Worm (Caenorhabditis elegans) whole organism, young adult: ENCODE results near the gene F56C9.6.

ENCODE experiments used
- B0035.1 ChIP-seq: sonication (generic microtip); optimal IDR thresholded peaks from 2 replicates; lab custom pipeline; 2016; ENCODE audit warnings: missing genetic modification characterization, mild to moderate bottlenecking, missing compliant biosample characterization, missing genotype, missing genetic modification reagents
- ama-1 ChIP-seq, 3 experiments: fragments of 150-350 bp in 1 of 3; sonication (generic microtip) in 2 of 3; optimal IDR thresholded peaks; 2 replicates each; lab custom pipeline; 2014 to 2018; ENCODE audit warnings: missing biosample characterization in 2 of 3, missing genetic modification characterization in 2 of 3, missing genetic modification reagents in 2 of 3
- athp-1 ChIP-seq: sonication (generic microtip); optimal IDR thresholded peaks from 2 replicates; lab custom pipeline; 2017; ENCODE audit warnings: mild to moderate bottlenecking, missing genetic modification characterization, missing compliant biosample characterization
- bed-2 ChIP-seq: fragments of 200-800 bp; sonication (Bioruptor generic); IDR thresholded peaks from 2 replicates; pipeline ENCODE4 v1.3.6; 2022; ENCODE audit warnings: missing genetic modification reagents, missing genetic modification characterization, missing compliant biosample characterization
- cebp-2 ChIP-seq: fragments of 200-800 bp; sonication (Bioruptor generic); IDR thresholded peaks from 2 replicates; pipeline ENCODE4 v1.3.6; 2022; ENCODE audit warnings: missing genetic modification characterization, missing compliant biosample characterization
- ceh-40 ChIP-seq: fragments of 200-800 bp; sonication (Bioruptor generic); IDR thresholded peaks from 2 replicates; pipeline ENCODE4 v1.3.6; 2022; ENCODE audit warnings: missing genetic modification characterization, missing compliant biosample characterization
- dpff-1 ChIP-seq: sonication (generic microtip); optimal IDR thresholded peaks from 2 replicates; lab custom pipeline; 2017; ENCODE audit warnings: mild to moderate bottlenecking, missing genetic modification characterization, missing compliant biosample characterization
- dpl-1 ChIP-seq: fragments of 150-350 bp; optimal IDR thresholded peaks from 2 replicates; lab custom pipeline; 2014; ENCODE audit warnings: missing biosample characterization, missing genetic modification reagents, missing genetic modification characterization
- egrh-3 ChIP-seq: fragments of 200-800 bp; sonication (Bioruptor generic); IDR thresholded peaks from 2 replicates; pipeline ENCODE4 v1.3.6; 2022; ENCODE audit warnings: missing genetic modification reagents, missing genetic modification characterization, missing compliant biosample characterization
- ekl-4 ChIP-seq: fragments of 200-800 bp; sonication (Bioruptor generic); IDR thresholded peaks from 2 replicates; pipeline ENCODE4 v1.3.6; 2022; ENCODE audit warnings: missing genetic modification reagents, missing genetic modification characterization, missing compliant biosample characterization
- lag-1 ChIP-seq: fragments of 200-800 bp; sonication (Bioruptor generic); IDR thresholded peaks from 2 replicates; pipeline ENCODE4 v1.3.6; 2022; ENCODE audit warnings: missing genetic modification reagents, missing genetic modification characterization, missing compliant biosample characterization
- sdz-38 ChIP-seq: sonication (generic microtip); optimal IDR thresholded peaks from 2 replicates; lab custom pipeline; 2016; ENCODE audit warnings: missing genotype, missing genetic modification characterization, missing compliant biosample characterization
- snpc-1.1 ChIP-seq: sonication (generic microtip); optimal IDR thresholded peaks from 2 replicates; lab custom pipeline; 2017; ENCODE audit warnings: missing genetic modification characterization, mild to moderate bottlenecking, missing compliant biosample characterization, antibody characterized with exemption, moderate library complexity, missing genotype, missing genetic modification reagents; ENCODE audit not compliant: insufficient read depth
- tbp1 ChIP-seq: fragments of 200-800 bp; sonication (Bioruptor generic); optimal IDR thresholded peaks from 2 replicates; lab custom pipeline; 2018; ENCODE audit warnings: mild to moderate bottlenecking, missing genetic modification characterization, missing compliant biosample characterization
- unc-130 ChIP-seq: sonication (generic microtip); optimal IDR thresholded peaks from 2 replicates; lab custom pipeline; 2016; ENCODE audit warnings: missing genetic modification reagents, missing genetic modification characterization, missing compliant biosample characterization
- xnd-1 ChIP-seq: sonication (generic microtip); optimal IDR thresholded peaks from 2 replicates; lab custom pipeline; 2016; ENCODE audit warnings: missing genotype, missing genetic modification reagents, missing genetic modification characterization, missing compliant biosample characterization

F56C9.6 gene

DNA sequence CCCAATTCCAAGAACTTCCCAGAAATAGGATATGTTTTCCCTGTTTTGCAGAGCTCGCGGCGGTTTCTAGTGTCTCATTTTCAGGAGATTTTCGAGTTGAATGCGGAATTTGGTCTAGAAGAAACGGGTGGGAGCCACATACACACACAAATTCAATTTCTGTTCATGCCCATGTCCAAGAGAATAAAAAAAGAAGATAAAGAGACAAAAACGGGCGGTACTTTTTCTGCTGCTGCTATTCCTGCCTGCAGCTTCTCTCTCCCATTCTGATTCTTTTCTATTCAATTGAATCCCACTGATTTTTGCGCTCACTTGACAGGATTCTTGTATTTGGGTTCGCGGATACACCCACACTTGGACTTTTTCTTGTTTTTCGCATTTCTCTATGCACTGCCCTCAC, 48.0 kb downstream of the F56C9.6 start:
- TF ChIP-seq lag-1 (no peak), B0035.1 (no peak), egrh-3 (no peak), sdz-38 (tag; lab: Kevin White, UChicago) (no peak), tbp1 (no peak), ceh-40 (GFP tag; lab: Robert Waterston, UW) (no peak), snpc-1.1 (tag; lab: Kevin White, UChicago) (no peak), bed-2 (GFP tag; lab: Robert Waterston, UW) (no peak), ama-1 (optimal IDR thresholded peaks at IDR 0.05; lab: Kevin White, UChicago) (no peak), ama-1 (GFP tag; optimal IDR thresholded peaks at IDR 0.05; lab: Kevin White, UChicago) (no peak), cebp-2 (no peak), xnd-1 (tag; lab: Kevin White, UChicago) (no peak), unc-130 (no peak), athp-1 (tag; lab: Kevin White, UChicago) (no peak), dpff-1 (tag; lab: Kevin White, UChicago) (no peak), ekl-4 (no peak), dpl-1 (GFP tag; lab: Kevin White, UChicago) (no peak)
